Fruit fly (Drosophila melanogaster): Measurements from ENCODE around the gene NimB4.

NimB4 gene

dm6 chr2L:13949789-13950188, 20.0 kb downstream of the NimB4 start:
- TF ChIP-seq N (GFP tag; optimal IDR thresholded peaks at IDR 0.05), result no peak
- no peak for TF ChIP-seq h (GFP tag; optimal IDR thresholded peaks at IDR 0.05)
- no peak for TF ChIP-seq rgr (GFP tag; optimal IDR thresholded peaks at IDR 0.05)
- TF ChIP-seq Hr78 (GFP tag; optimal IDR thresholded peaks at IDR 0.05), result no peak

- TF ChIP-seq usp (GFP tag; optimal IDR thresholded peaks at IDR 0.05), result no peak
- no peak for TF ChIP-seq CG32264 (GFP tag; optimal IDR thresholded peaks at IDR 0.05)
- TF ChIP-seq CrebA (GFP tag; optimal IDR thresholded peaks at IDR 0.05; ENCODE audit: borderline replicate concordance), result no peak
- TF ChIP-seq tai (GFP tag; optimal IDR thresholded peaks at IDR 0.05), result no peak
- no peak for TF ChIP-seq dl (GFP tag; optimal IDR thresholded peaks at IDR 0.05; ENCODE audit: insufficient read depth in 1 of 2, partially characterized antibody in 2 of 2)
- TF ChIP-seq Jra (GFP tag; optimal IDR thresholded peaks at IDR 0.05), result no peak
- TF ChIP-seq Myc (optimal IDR thresholded peaks at IDR 0.05), result no peak
- TF ChIP-seq CG9705 (GFP tag; optimal IDR thresholded peaks at IDR 0.05), result no peak
- TF ChIP-seq dmrt93B (GFP tag; optimal IDR thresholded peaks at IDR 0.05), result no peak
- TF ChIP-seq brk (GFP tag; optimal IDR thresholded peaks at IDR 0.05), result no peak
- TF ChIP-seq N (GFP tag; optimal IDR thresholded peaks at IDR 0.05), result no peak
- TF ChIP-seq GATAd (GFP tag; optimal IDR thresholded peaks at IDR 0.05), result no peak
- TF ChIP-seq Dif (GFP tag; optimal IDR thresholded peaks at IDR 0.05; ENCODE audit: partially characterized antibody), result no peak
- no peak for TF ChIP-seq sv (GFP tag; optimal IDR thresholded peaks at IDR 0.05)
These were observed 22.3 kb downstream of the NimB4 start, which contains the start of gene Vajk3 for dm6 chr2L:13947476-13947875. Gene Vajk3, minus strand, starts transcription at chr2L:13947476.

dm6 chr2L:13934542-13935065, 35.2 kb downstream of the NimB4 start, which contains the start of gene Vajk2:
Gene Vajk2, minus strand, starts transcription at chr2L:13934692.
- TF ChIP-seq jim (GFP tag; optimal IDR thresholded peaks at IDR 0.05) (no peak), N (GFP tag; optimal IDR thresholded peaks at IDR 0.05) (no peak), Vsx2 (GFP tag; optimal IDR thresholded peaks at IDR 0.05; ENCODE audit: partially characterized antibody) (no peak), OdsH (GFP tag; optimal IDR thresholded peaks at IDR 0.05) (no peak), Hr78 (GFP tag; optimal IDR thresholded peaks at IDR 0.05) (no peak), woc (GFP tag; optimal IDR thresholded peaks at IDR 0.05) (no peak), Hr83 (GFP tag; optimal IDR thresholded peaks at IDR 0.05; ENCODE audit: poor library complexity, severe bottlenecking) (no peak), ey (GFP tag; optimal IDR thresholded peaks at IDR 0.05) (no peak), foxo (GFP tag; optimal IDR thresholded peaks at IDR 0.05) (no peak), Dif (GFP tag; optimal IDR thresholded peaks at IDR 0.05; ENCODE audit: partially characterized antibody) (no peak), GATAd (GFP tag; optimal IDR thresholded peaks at IDR 0.05) (no peak), psq (GFP tag; optimal IDR thresholded peaks at IDR 0.05) (no peak)

- TF ChIP-seq Dfd (GFP tag; optimal IDR thresholded peaks at IDR 0.05) (no peak), Sp1 (GFP tag; optimal IDR thresholded peaks at IDR 0.05) (no peak), Hnf4 (GFP tag; optimal IDR thresholded peaks at IDR 0.05) (no peak), Jra (GFP tag; optimal IDR thresholded peaks at IDR 0.05) (no peak)
These were observed 38.5 kb downstream of the NimB4 start, which contains the start of gene CG42711 for dm6 chr2L:13931318-13931717. Gene CG42711, minus strand, starts transcription at chr2L:13931362.

dm6 chr2L:13928461-13928860, 41.3 kb downstream of the NimB4 start:
- no peak for TF ChIP-seq fru (GFP tag; optimal IDR thresholded peaks at IDR 0.05)

dm6 chr2L:13925699-13926098, 44.1 kb downstream of the NimB4 start:
- TF ChIP-seq sv (GFP tag; optimal IDR thresholded peaks at IDR 0.05) (no peak), ey (GFP tag; optimal IDR thresholded peaks at IDR 0.05) (no peak), Vsx2 (GFP tag; optimal IDR thresholded peaks at IDR 0.05; ENCODE audit: partially characterized antibody) (no peak), woc (GFP tag; optimal IDR thresholded peaks at IDR 0.05) (no peak), pan (optimal IDR thresholded peaks at IDR 0.05) (no peak)

Data from whole organism, wandering third instar larva.